Worm (Caenorhabditis elegans) whole organism, L1 larva: Measurements from ENCODE around the gene T05G5.4.
A peak's percentile ranks its signal among the peaks of the same experiment; 100 is the strongest.

Experiments used
- C04F5.9 ChIP-seq: sonication (generic microtip); optimal IDR thresholded peaks from 2 replicates; lab custom pipeline; 2016; ENCODE audit warnings: missing genetic modification characterization, missing compliant biosample characterization
- C16A3.4 ChIP-seq: fragments of 150-350 bp; optimal IDR thresholded peaks from 2 replicates; lab custom pipeline; 2014; ENCODE audit warnings: missing biosample characterization, missing genetic modification characterization
- alr-1 ChIP-seq: fragments of 200-800 bp; sonication (Bioruptor generic); optimal IDR thresholded peaks from 2 replicates; lab custom pipeline; 2018; ENCODE audit warnings: borderline replicate concordance, mild to moderate bottlenecking, missing genetic modification characterization, missing compliant biosample characterization
- aly-2 ChIP-seq: fragments of 150-350 bp; optimal IDR thresholded peaks from 2 replicates; lab custom pipeline; 2014; ENCODE audit warnings: missing biosample characterization, missing genetic modification characterization
- ama-1 ChIP-seq: fragments of 150-350 bp; optimal IDR thresholded peaks from 2 replicates; lab custom pipeline; 2014
- blmp-1 ChIP-seq: fragments of 150-350 bp; optimal IDR thresholded peaks from 2 replicates; lab custom pipeline; 2014; ENCODE audit warnings: missing biosample characterization, missing genetic modification characterization
- ceh-63 ChIP-seq: fragments of 200-800 bp; sonication (Bioruptor generic); optimal IDR thresholded peaks from 2 replicates; lab custom pipeline; 2018; ENCODE audit warnings: mild to moderate bottlenecking, missing genetic modification characterization, missing compliant biosample characterization
- ceh-8 ChIP-seq: fragments of 200-800 bp; sonication (Bioruptor generic); optimal IDR thresholded peaks from 2 replicates; lab custom pipeline; 2018; ENCODE audit warnings: mild to moderate bottlenecking, missing genetic modification characterization, moderate library complexity, missing compliant biosample characterization
- ceh-82 ChIP-seq, 3 experiments: fragments of 150-350 bp in 1 of 3; sonication (generic microtip) in 2 of 3; optimal IDR thresholded peaks; 2 replicates each; lab custom pipeline; 2014 to 2017; ENCODE audit warnings: missing biosample characterization in 3 of 3, missing genetic modification characterization in 3 of 3
- dpl-1 ChIP-seq, 3 experiments: fragments of 150-350 bp in 2 of 3; sonication (generic microtip) in 1 of 3; optimal IDR thresholded peaks; 2 replicates each; lab custom pipeline; 2014 to 2017; ENCODE audit warnings: missing biosample characterization in 3 of 3, missing genetic modification characterization in 3 of 3, missing genetic modification reagents in 3 of 3
- efl-1 ChIP-seq, 4 experiments: fragments of 150-350 bp; optimal IDR thresholded peaks in 3 of 4; peaks in 1 of 4; 1 replicate in 1 of 4; 2 replicates in 3 of 4; lab custom pipeline; 2014; ENCODE audit warnings: missing biosample characterization in 2 of 4, missing genetic modification characterization in 2 of 4, missing genetic modification reagents in 2 of 4
- efl-3 ChIP-seq: fragments of 200-800 bp; sonication (Bioruptor generic); optimal IDR thresholded peaks from 2 replicates; lab custom pipeline; 2018; ENCODE audit warnings: mild to moderate bottlenecking, missing genetic modification characterization, missing compliant biosample characterization
- ets-5 ChIP-seq: fragments of 200-800 bp; sonication (Bioruptor generic); IDR thresholded peaks from 2 replicates; pipeline ENCODE4 v1.3.6; 2022; ENCODE audit warnings: missing genetic modification characterization, missing compliant biosample characterization
- fkh-4 ChIP-seq: sonication (generic microtip); optimal IDR thresholded peaks from 2 replicates; lab custom pipeline; 2016; ENCODE audit warnings: missing compliant biosample characterization, missing genetic modification characterization, borderline replicate concordance
- grh-1 ChIP-seq: fragments of 200-800 bp; sonication (Bioruptor generic); IDR thresholded peaks from 2 replicates; pipeline ENCODE4 v1.3.6; 2022; ENCODE audit warnings: missing genetic modification reagents, missing genetic modification characterization, missing compliant biosample characterization
- lin-35 ChIP-seq, 2 experiments: fragments of 150-350 bp; optimal IDR thresholded peaks; 2 replicates each; lab custom pipeline; 2014; ENCODE audit warnings: missing biosample characterization in 2 of 2, missing genetic modification characterization in 2 of 2, missing genetic modification reagents in 2 of 2
- lir-3 ChIP-seq: sonication (generic microtip); optimal IDR thresholded peaks from 2 replicates; lab custom pipeline; 2016; ENCODE audit warnings: mild to moderate bottlenecking, missing genetic modification characterization, moderate library complexity, missing compliant biosample characterization; ENCODE audit not compliant: poor library complexity
- lsy-2 ChIP-seq, 2 experiments: fragments of 150-350 bp; optimal IDR thresholded peaks; 2 replicates each; lab custom pipeline; 2014; ENCODE audit warnings: missing biosample characterization in 2 of 2, missing genetic modification characterization in 2 of 2
- mab-9 ChIP-seq: fragments of 200-800 bp; sonication (Bioruptor generic); IDR thresholded peaks from 2 replicates; pipeline ENCODE4 v1.3.6; 2022; ENCODE audit warnings: missing genetic modification reagents, missing genetic modification characterization, missing compliant biosample characterization
- mdl-1 ChIP-seq, 2 experiments: fragments of 150-350 bp; optimal IDR thresholded peaks; 2 replicates each; lab custom pipeline; 2014 to 2017; ENCODE audit warnings: missing biosample characterization in 2 of 2, missing genetic modification characterization in 2 of 2, inconsistent platforms in 1 of 2
- nhr-12 ChIP-seq: sonication (generic microtip); optimal IDR thresholded peaks from 2 replicates; lab custom pipeline; 2017; ENCODE audit warnings: missing biosample characterization, missing genetic modification characterization
- nhr-19 ChIP-seq: fragments of 200-800 bp; sonication (Bioruptor generic); conservative IDR thresholded peaks from 2 replicates; pipeline ENCODE4 v1.3.6; 2022; ENCODE audit warnings: missing genetic modification characterization, missing compliant biosample characterization
- nhr-28 ChIP-seq: fragments of 150-350 bp; optimal IDR thresholded peaks from 2 replicates; lab custom pipeline; 2014; ENCODE audit warnings: missing biosample characterization, missing genetic modification characterization
- nhr-47 ChIP-seq: sonication (generic microtip); optimal IDR thresholded peaks from 2 replicates; lab custom pipeline; 2016; ENCODE audit warnings: mild to moderate bottlenecking, missing genetic modification characterization, moderate library complexity, missing compliant biosample characterization
- nhr-71 ChIP-seq: sonication (generic microtip); optimal IDR thresholded peaks from 2 replicates; lab custom pipeline; 2016; ENCODE audit warnings: mild to moderate bottlenecking, missing genetic modification characterization, moderate library complexity, missing compliant biosample characterization
- nhr-85 ChIP-seq: sonication (generic microtip); peaks from one replicate; lab custom pipeline; 2016; ENCODE audit warnings: missing genetic modification characterization, inconsistent platforms, missing compliant biosample characterization
- rnt-1 ChIP-seq: sonication (generic microtip); optimal IDR thresholded peaks from 2 replicates; lab custom pipeline; 2016; ENCODE audit warnings: mild to moderate bottlenecking, missing genetic modification characterization, moderate library complexity, missing compliant biosample characterization
- snu-23 ChIP-seq: sonication (generic microtip); optimal IDR thresholded peaks from 2 replicates; lab custom pipeline; 2016; ENCODE audit warnings: missing genetic modification characterization, missing compliant biosample characterization
- sup-37 ChIP-seq: fragments of 200-800 bp; sonication (Bioruptor generic); optimal IDR thresholded peaks from 2 replicates; lab custom pipeline; 2018; ENCODE audit warnings: mild to moderate bottlenecking, missing genetic modification characterization, missing compliant biosample characterization
- unc-62 ChIP-seq: fragments of 150-350 bp; optimal IDR thresholded peaks from 2 replicates; lab custom pipeline; 2014; ENCODE audit warnings: missing biosample characterization, missing genetic modification reagents, missing genetic modification characterization
- zag-1 ChIP-seq: fragments of 150-350 bp; optimal IDR thresholded peaks from 2 replicates; lab custom pipeline; 2014; ENCODE audit warnings: missing biosample characterization, missing genetic modification characterization
- ztf-4 ChIP-seq: fragments of 150-350 bp; optimal IDR thresholded peaks from 2 replicates; lab custom pipeline; 2014; ENCODE audit warnings: missing biosample characterization, missing genetic modification characterization

T05G5.4 gene

DNA sequence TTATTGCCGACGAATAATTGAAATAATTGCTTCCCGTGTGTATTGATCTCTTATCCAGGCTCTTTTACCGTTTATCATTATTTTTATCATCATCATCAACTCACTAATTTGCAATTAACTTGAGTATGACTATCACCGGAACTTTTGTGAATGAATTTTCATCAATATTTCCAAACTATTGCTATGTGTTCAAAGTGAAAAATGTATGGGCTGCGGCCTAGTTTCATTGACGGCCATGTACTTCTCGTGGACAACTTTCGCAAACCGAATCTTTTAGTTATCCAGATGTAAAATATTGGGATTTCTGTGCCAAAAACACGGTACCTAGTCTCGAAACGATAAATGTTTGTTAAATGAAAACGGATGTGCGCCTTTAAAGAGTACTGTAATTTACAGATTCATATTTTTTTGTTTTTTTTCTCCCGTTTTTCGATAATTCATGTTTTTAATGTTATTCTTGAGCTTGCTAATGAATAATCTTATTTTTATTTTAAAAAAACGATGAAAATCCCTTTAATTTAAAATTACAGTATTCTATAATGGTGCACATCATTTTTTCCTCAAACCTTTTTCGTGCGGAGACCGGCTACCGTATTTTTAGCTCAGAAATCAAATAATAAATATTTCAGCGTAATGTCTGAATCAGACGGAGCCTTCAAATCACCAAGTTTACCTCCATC is 49.9 kb downstream of the T05G5.4 start, which contains the start of gene ZK632.2:
Gene ZK632.2 (plus strand): TSS at position 630 of the 680 bp plus-strand sequence.
- TF ChIP-seq C16A3.4 (tag; lab: Kevin White, UChicago) (no peak), efl-3 (no peak), ztf-4 (tag; lab: Kevin White, UChicago) (no peak), lir-3 (peak; percentile 35), ceh-82 (tag; optimal IDR thresholded peaks at IDR 0.05; lab: Kevin White, UChicago) (no peak), rnt-1 (peak; percentile 68), ama-1 (lab: Kevin White, UChicago) (no peak), lsy-2 (tag; optimal IDR thresholded peaks at IDR 0.05; lab: Kevin White, UChicago) (peak in 1 of 2 experiments; percentile 27), fkh-4 (tag; lab: Kevin White, UChicago) (peak; percentile 21), nhr-47 (no peak), nhr-12 (tag; lab: Kevin White, UChicago) (no peak), mdl-1 (tag; optimal IDR thresholded peaks at IDR 0.05; lab: Kevin White, UChicago) (peak in 1 of 2 experiments; percentile 12), aly-2 (tag; lab: Kevin White, UChicago) (peak; percentile 32), ceh-8 (no peak), zag-1 (no peak), alr-1 (tag; lab: Kevin White, UChicago) (no peak), nhr-85 (peak; percentile 31), sup-37 (no peak), C04F5.9 (tag; lab: Kevin White, UChicago) (no peak), efl-1 (optimal IDR thresholded peaks at IDR 0.05; lab: Kevin White, UChicago) (peak; percentile 1 to 27), efl-1 (GFP tag; optimal IDR thresholded peaks at IDR 0.05 in 1 of 2; lab: Kevin White, UChicago) (peak in 1 of 2 experiments; percentile 22), nhr-71 (peak; percentile 20), unc-62 (GFP tag; lab: Kevin White, UChicago) (no peak), ceh-63 (GFP tag; lab: Kevin White, UChicago) (no peak), mab-9 (GFP tag; lab: Robert Waterston, UW) (no peak), nhr-19 (GFP tag; lab: Robert Waterston, UW) (no peak), nhr-28 (tag; lab: Kevin White, UChicago) (no peak), ets-5 (no peak), snu-23 (GFP tag; lab: Kevin White, UChicago) (peak; percentile 30), dpl-1 (GFP tag; optimal IDR thresholded peaks at IDR 0.05; lab: Kevin White, UChicago) (peak in 1 of 3 experiments; percentile 43), blmp-1 (no peak), lin-35 (GFP tag; optimal IDR thresholded peaks at IDR 0.05; lab: Kevin White, UChicago) (peak in 1 of 2 experiments; percentile 32), grh-1 (GFP tag; lab: Robert Waterston, UW) (no peak)
